Fruit fly (Drosophila melanogaster) whole organism, embryonic: ENCODE measurements around the gene Rdh.

Experiments used
- Adf1 ChIP-seq: fragments of 200-800 bp; sonication (Bioruptor generic); IDR thresholded peaks from 2 replicates; pipeline ENCODE4 v1.3.6; 2022; ENCODE audit warnings: missing biosample characterization, missing genetic modification characterization
- CG10654 ChIP-seq: fragments of 200-800 bp; sonication (Bioruptor generic); optimal IDR thresholded peaks from 2 replicates; lab custom pipeline; 2016; ENCODE audit warnings: missing biosample characterization, missing genetic modification characterization
- CG11504 ChIP-seq: fragments of 200-800 bp; sonication (Bioruptor generic); optimal IDR thresholded peaks from 3 replicates; lab custom pipeline; 2019; ENCODE audit warnings: missing biosample characterization, mild to moderate bottlenecking, missing genetic modification characterization, moderate library complexity
- CG11695 ChIP-seq: fragments of 200-800 bp; sonication (Bioruptor generic); IDR thresholded peaks from 3 replicates; pipeline ENCODE4 v1.3.6; 2022; ENCODE audit warnings: missing biosample characterization, missing genetic modification characterization
- CG12236 ChIP-seq: fragments of 200-800 bp; sonication (Bioruptor generic); optimal IDR thresholded peaks from 2 replicates; lab custom pipeline; 2016; ENCODE audit warnings: missing biosample characterization, missing genetic modification characterization
- CG12744 ChIP-seq: fragments of 200-800 bp; sonication (Bioruptor generic); optimal IDR thresholded peaks from 2 replicates; lab custom pipeline; 2016; ENCODE audit warnings: missing biosample characterization, missing genetic modification characterization
- CG15514 ChIP-seq: fragments of 200-800 bp; sonication (Bioruptor generic); optimal IDR thresholded peaks from 3 replicates; lab custom pipeline; 2017; ENCODE audit warnings: missing biosample characterization, missing genetic modification characterization, mild to moderate bottlenecking, moderate library complexity, missing genetic modification reagents
- CG16863 ChIP-seq: fragments of 200-800 bp; sonication (Bioruptor generic); optimal IDR thresholded peaks from 3 replicates; lab custom pipeline; 2016; ENCODE audit warnings: missing biosample characterization, missing genetic modification characterization
- CG3281 ChIP-seq: fragments of 200-800 bp; sonication (Bioruptor generic); optimal IDR thresholded peaks from 3 replicates; lab custom pipeline; 2017; ENCODE audit warnings: missing biosample characterization, mild to moderate bottlenecking, missing genetic modification characterization
- CG33213 ChIP-seq: fragments of 200-800 bp; sonication (Bioruptor generic); optimal IDR thresholded peaks from 3 replicates; lab custom pipeline; 2016; ENCODE audit warnings: missing biosample characterization, missing genetic modification characterization
- CG4360 ChIP-seq: fragments of 200-800 bp; sonication (Bioruptor generic); IDR thresholded peaks from 2 replicates; pipeline ENCODE4 v1.3.6; 2022; ENCODE audit warnings: missing biosample characterization, missing genetic modification characterization
- CG4424 ChIP-seq: fragments of 200-800 bp; sonication (Bioruptor generic); optimal IDR thresholded peaks from 3 replicates; lab custom pipeline; 2016; ENCODE audit warnings: missing biosample characterization, missing genetic modification characterization
- CG5180 ChIP-seq: fragments of 200-800 bp; sonication (Bioruptor generic); optimal IDR thresholded peaks from 3 replicates; lab custom pipeline; 2017; ENCODE audit warnings: missing biosample characterization, missing genetic modification characterization, mild to moderate bottlenecking, moderate library complexity, missing genetic modification reagents
- CG5245 ChIP-seq: fragments of 200-800 bp; sonication (Bioruptor generic); optimal IDR thresholded peaks from 3 replicates; lab custom pipeline; 2016; ENCODE audit warnings: missing biosample characterization, missing genetic modification characterization
- CG6254 ChIP-seq: fragments of 200-800 bp; sonication (Bioruptor generic); optimal IDR thresholded peaks from 3 replicates; lab custom pipeline; 2017; ENCODE audit warnings: mild to moderate bottlenecking, missing biosample characterization, missing genetic modification reagents, missing genetic modification characterization
- CG6683 ChIP-seq: fragments of 200-800 bp; sonication (Bioruptor generic); optimal IDR thresholded peaks from 2 replicates; lab custom pipeline; 2017; ENCODE audit warnings: missing biosample characterization, mild to moderate bottlenecking, missing genetic modification characterization, missing genetic modification reagents
- CG6813 ChIP-seq: fragments of 200-800 bp; sonication (Bioruptor generic); optimal IDR thresholded peaks from 2 replicates; lab custom pipeline; 2017; ENCODE audit warnings: missing biosample characterization, missing genetic modification characterization, mild to moderate bottlenecking, moderate library complexity, missing genetic modification reagents
- CG7987 ChIP-seq: fragments of 200-800 bp; sonication (Bioruptor generic); optimal IDR thresholded peaks from 2 replicates; lab custom pipeline; 2018; ENCODE audit warnings: missing biosample characterization, mild to moderate bottlenecking, missing genetic modification characterization, moderate library complexity
- CG8290 ChIP-seq, 3 experiments: fragments of 200-800 bp; sonication (Bioruptor generic); optimal IDR thresholded peaks; 2 replicates each; lab custom pipeline; 2016 to 2019; ENCODE audit warnings: missing biosample characterization in 3 of 3, missing genetic modification characterization in 3 of 3, mild to moderate bottlenecking in 2 of 3, moderate library complexity in 1 of 3
- CG8359 ChIP-seq: fragments of 200-800 bp; sonication (Bioruptor generic); optimal IDR thresholded peaks from 2 replicates; lab custom pipeline; 2017; ENCODE audit warnings: missing biosample characterization, mild to moderate bottlenecking, missing genetic modification characterization, borderline replicate concordance
- CG8944 ChIP-seq: fragments of 200-800 bp; sonication (Bioruptor generic); optimal IDR thresholded peaks from 3 replicates; lab custom pipeline; 2016; ENCODE audit warnings: missing biosample characterization, missing genetic modification characterization
- CTCF ChIP-seq: fragments of 200-800 bp; sonication (Bioruptor generic); optimal IDR thresholded peaks from 2 replicates; lab custom pipeline; 2017; ENCODE audit warnings: missing biosample characterization, mild to moderate bottlenecking, missing genetic modification characterization, moderate library complexity
- Elba2 ChIP-seq: fragments of 200-800 bp; sonication (Bioruptor generic); optimal IDR thresholded peaks from 3 replicates; lab custom pipeline; 2016; ENCODE audit warnings: missing biosample characterization, missing genetic modification characterization
- Nf-YC ChIP-seq: fragments of 200-800 bp; optimal IDR thresholded peaks from 3 replicates; lab custom pipeline; 2019; ENCODE audit warnings: missing biosample characterization, mild to moderate bottlenecking, missing genetic modification characterization, moderate library complexity
- Sin3A ChIP-seq: fragments of >200 bp; optimal IDR thresholded peaks from 2 replicates; lab custom pipeline; 2018
- Six4 ChIP-seq: fragments of 200-800 bp; sonication (Bioruptor generic); optimal IDR thresholded peaks from 2 replicates; lab custom pipeline; 2016; ENCODE audit warnings: missing biosample characterization, missing genetic modification characterization
- Taf1 ChIP-seq: fragments of 200-800 bp; sonication (Bioruptor generic); IDR thresholded peaks from 2 replicates; pipeline ENCODE4 v1.3.6; 2022; ENCODE audit warnings: missing biosample characterization, missing genetic modification characterization
- Xrp1 ChIP-seq: fragments of 200-800 bp; sonication (Bioruptor generic); IDR thresholded peaks from 2 replicates; pipeline ENCODE4 v1.3.6; 2022; ENCODE audit warnings: missing biosample characterization, missing genetic modification characterization
- YL-1 ChIP-seq: fragments of 200-800 bp; sonication (Bioruptor generic); optimal IDR thresholded peaks from 3 replicates; lab custom pipeline; 2017; ENCODE audit warnings: missing biosample characterization, mild to moderate bottlenecking, missing genetic modification characterization
- ac ChIP-seq: fragments of 200-800 bp; sonication (Bioruptor generic); optimal IDR thresholded peaks from 3 replicates; lab custom pipeline; 2017; ENCODE audit warnings: missing biosample characterization, mild to moderate bottlenecking, missing genetic modification characterization
- aop ChIP-seq: fragments of 200-800 bp; sonication (Bioruptor generic); IDR thresholded peaks from 2 replicates; pipeline ENCODE4 v1.3.6; 2022; ENCODE audit warnings: missing biosample characterization, missing genetic modification characterization
- ase ChIP-seq: fragments of 200-800 bp; sonication (Bioruptor generic); IDR thresholded peaks from 3 replicates; pipeline ENCODE4 v1.3.6; 2022; ENCODE audit warnings: missing biosample characterization, missing genetic modification characterization
- az2 ChIP-seq: fragments of 200-800 bp; sonication (Bioruptor generic); optimal IDR thresholded peaks from 3 replicates; lab custom pipeline; 2016; ENCODE audit warnings: missing biosample characterization, missing genetic modification characterization
- bab2 ChIP-seq: fragments of 200-800 bp; sonication (Bioruptor generic); optimal IDR thresholded peaks from 2 replicates; lab custom pipeline; 2016; ENCODE audit warnings: missing biosample characterization, missing genetic modification characterization
- btn ChIP-seq: fragments of 200-800 bp; sonication (Bioruptor generic); optimal IDR thresholded peaks from 2 replicates; lab custom pipeline; 2016; ENCODE audit warnings: missing biosample characterization, missing genetic modification characterization
- disco-r ChIP-seq: fragments of 200-800 bp; sonication (Bioruptor generic); optimal IDR thresholded peaks from 2 replicates; lab custom pipeline; 2016; ENCODE audit warnings: missing biosample characterization, missing genetic modification characterization
- fd3F ChIP-seq: fragments of 200-800 bp; sonication (Bioruptor generic); optimal IDR thresholded peaks from 2 replicates; lab custom pipeline; 2018; ENCODE audit warnings: missing biosample characterization, mild to moderate bottlenecking, missing genetic modification characterization, moderate library complexity
- ftz-f1 ChIP-seq: fragments of 200-800 bp; sonication (Bioruptor generic); optimal IDR thresholded peaks from 2 replicates; lab custom pipeline; 2016; ENCODE audit warnings: missing biosample characterization, missing genetic modification characterization
- gcm2 ChIP-seq: fragments of 200-800 bp; sonication (Bioruptor generic); optimal IDR thresholded peaks from 2 replicates; lab custom pipeline; 2016; ENCODE audit warnings: missing biosample characterization, missing genetic modification characterization
- jigr1 ChIP-seq: fragments of 200-800 bp; sonication (Bioruptor generic); IDR thresholded peaks from 3 replicates; pipeline ENCODE4 v1.3.6; 2022; ENCODE audit warnings: missing biosample characterization, missing genetic modification characterization
- jing ChIP-seq: fragments of 200-800 bp; sonication (Bioruptor generic); optimal IDR thresholded peaks from 2 replicates; lab custom pipeline; 2018; ENCODE audit warnings: missing biosample characterization, mild to moderate bottlenecking, missing genetic modification characterization
- ken ChIP-seq: fragments of 200-800 bp; sonication (Bioruptor generic); IDR thresholded peaks from 3 replicates; pipeline ENCODE4 v1.3.6; 2022; ENCODE audit warnings: missing biosample characterization, missing genetic modification characterization
- lola ChIP-seq, 3 experiments: fragments of >200 bp in 2 of 3; fragments of 200-800 bp in 1 of 3; sonication (Bioruptor generic) in 1 of 3; optimal IDR thresholded peaks; 2 replicates each; lab custom pipeline; 2017 to 2019; ENCODE audit warnings: missing biosample characterization in 3 of 3, missing genetic modification characterization in 3 of 3, mild to moderate bottlenecking in 1 of 3, moderate library complexity in 1 of 3
- nmo ChIP-seq: fragments of 200-800 bp; sonication (Bioruptor generic); optimal IDR thresholded peaks from 2 replicates; lab custom pipeline; 2018; ENCODE audit warnings: missing biosample characterization, mild to moderate bottlenecking, missing genetic modification characterization, moderate library complexity
- nom ChIP-seq: fragments of 200-800 bp; sonication (Bioruptor generic); optimal IDR thresholded peaks from 2 replicates; lab custom pipeline; 2017; ENCODE audit warnings: missing biosample characterization, missing genetic modification characterization, mild to moderate bottlenecking, moderate library complexity, missing genetic modification reagents
- pita ChIP-seq: fragments of 200-800 bp; sonication (Bioruptor generic); optimal IDR thresholded peaks from 2 replicates; lab custom pipeline; 2017; ENCODE audit warnings: missing biosample characterization, mild to moderate bottlenecking, missing genetic modification characterization
- prd ChIP-seq, 3 experiments: fragments of >200 bp in 2 of 3; fragments of 200-800 bp in 1 of 3; sonication (Bioruptor generic) in 1 of 3; optimal IDR thresholded peaks in 2 of 3; IDR thresholded peaks in 1 of 3; 2 replicates in 2 of 3; 3 replicates in 1 of 3; pipeline versions ENCODE4 v1.3.6 to Lab custom; 2017 to 2022; ENCODE audit warnings: missing biosample characterization in 1 of 3, missing genetic modification characterization in 1 of 3
- sc ChIP-seq, 3 experiments: fragments of >200 bp in 2 of 3; fragments of 200-800 bp in 1 of 3; sonication (Bioruptor generic) in 1 of 3; optimal IDR thresholded peaks; 2 replicates in 2 of 3; 3 replicates in 1 of 3; lab custom pipeline; 2017; ENCODE audit warnings: mild to moderate bottlenecking in 1 of 3, missing biosample characterization in 1 of 3, missing genetic modification characterization in 1 of 3, missing genetic modification reagents in 1 of 3
- stc ChIP-seq: fragments of 200-800 bp; sonication (Bioruptor generic); IDR thresholded peaks from 2 replicates; pipeline ENCODE4 v1.3.6; 2022; ENCODE audit warnings: missing biosample characterization, missing genetic modification characterization
- ttk ChIP-seq: fragments of 200-800 bp; sonication (Bioruptor generic); IDR thresholded peaks from 2 replicates; pipeline ENCODE4 v2.1.2; 2022; ENCODE audit warnings: missing biosample characterization, missing genetic modification characterization

Rdh gene

DNA sequence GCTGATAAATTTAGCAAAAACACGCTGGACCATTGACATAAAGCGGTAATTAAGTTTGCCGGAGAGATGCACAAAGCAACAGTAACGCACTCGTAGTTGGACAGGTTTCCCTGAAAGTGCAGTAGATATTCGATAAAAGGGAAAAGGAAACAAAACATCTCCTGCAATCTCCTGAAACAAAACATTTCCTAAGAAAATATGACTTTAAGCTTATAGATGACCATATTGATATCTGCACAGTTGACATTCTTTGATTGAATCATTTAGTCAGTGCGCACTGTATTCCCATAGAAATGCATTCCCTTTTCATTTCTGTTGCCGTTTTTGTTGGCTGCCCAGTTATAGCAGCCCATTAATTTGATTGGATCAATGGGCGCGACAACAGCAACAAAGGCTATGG, 27.6 kb downstream of the Rdh start (continued):
- no peak for TF ChIP-seq ac (GFP tag; lab: Kevin White, UChicago)
- no peak for TF ChIP-seq CG5245 (GFP tag; lab: Kevin White, UChicago)
- TF ChIP-seq CTCF (GFP tag; lab: Kevin White, UChicago) = no peak
- TF ChIP-seq YL-1 (GFP tag; lab: Kevin White, UChicago) = no peak
- TF ChIP-seq Xrp1 (GFP tag; lab: Robert Waterston, UW) = peak; percentile 71
- TF ChIP-seq Six4 (GFP tag; lab: Kevin White, UChicago) = no peak
- no peak for TF ChIP-seq Sin3A (lab: Kevin White, UChicago)
- TF ChIP-seq CG3281 (GFP tag; lab: Kevin White, UChicago) = no peak
- TF ChIP-seq disco-r (GFP tag; lab: Kevin White, UChicago) = no peak
- TF ChIP-seq CG6683 (GFP tag; lab: Kevin White, UChicago) = no peak
- TF ChIP-seq CG4360 (GFP tag; lab: Robert Waterston, UW) = no peak
- no peak for TF ChIP-seq CG4424 (GFP tag; lab: Kevin White, UChicago)
- no peak for TF ChIP-seq CG33213 (GFP tag; lab: Kevin White, UChicago)
- TF ChIP-seq CG15514 = no peak
- no peak for TF ChIP-seq CG7987
- TF ChIP-seq prd (optimal IDR thresholded peaks at IDR 0.05; lab: Kevin White, UChicago) = no peak
- TF ChIP-seq prd (GFP tag; IDR thresholded peaks at IDR 0.05; lab: Robert Waterston, UW) = peak; percentile 76; the same call in 2 of the 3 replicates
- TF ChIP-seq fd3F = no peak
- TF ChIP-seq nom = peak; percentile 23
- no peak for TF ChIP-seq stc (GFP tag; lab: Robert Waterston, UW)
- TF ChIP-seq az2 = peak; percentile 80
- peak; percentile 60 for TF ChIP-seq jing (GFP tag; lab: Kevin White, UChicago)
- TF ChIP-seq nmo (GFP tag; lab: Kevin White, UChicago) = peak; percentile 74
- TF ChIP-seq Elba2 (GFP tag; lab: Kevin White, UChicago) = no peak
- TF ChIP-seq CG16863 (GFP tag; lab: Kevin White, UChicago) = peak; percentile 63
- no peak for TF ChIP-seq Taf1 (GFP tag; lab: Robert Waterston, UW)
- TF ChIP-seq aop (GFP tag; lab: Robert Waterston, UW) = no peak
- no peak for TF ChIP-seq ftz-f1
- TF ChIP-seq CG8944 (GFP tag; lab: Kevin White, UChicago) = peak; percentile 49
- no peak for TF ChIP-seq Adf1
- no peak for TF ChIP-seq CG11695 (GFP tag; lab: Robert Waterston, UW)
- 0 out of 3 replicates have a peak, but pooled peaks have one; percentile 36 for TF ChIP-seq jigr1 (GFP tag; lab: Robert Waterston, UW)
- TF ChIP-seq Nf-YC = no peak
- TF ChIP-seq CG11504 (tag; lab: Kevin White, UChicago) = peak; percentile 58
- no peak for TF ChIP-seq bab2 (GFP tag; lab: Kevin White, UChicago)
- no peak for TF ChIP-seq CG12744 (GFP tag; lab: Kevin White, UChicago)
- no peak for TF ChIP-seq CG8290 (GFP tag; optimal IDR thresholded peaks at IDR 0.05; lab: Kevin White, UChicago)
- peak in 1 of 2 experiments; percentile 44 for TF ChIP-seq CG8290 (tag; optimal IDR thresholded peaks at IDR 0.05; lab: Kevin White, UChicago)
- peak; percentile 84 for TF ChIP-seq ken (GFP tag; lab: Robert Waterston, UW)
- peak; percentile 23 for TF ChIP-seq CG12236 (GFP tag; lab: Kevin White, UChicago)
- no peak for TF ChIP-seq CG6813 (GFP tag; lab: Kevin White, UChicago)
- no peak for TF ChIP-seq CG5180
- TF ChIP-seq ase (GFP tag; lab: Robert Waterston, UW) = 0 out of 3 replicates have a peak, but pooled peaks have one; percentile 34
- TF ChIP-seq CG8359 (GFP tag; lab: Kevin White, UChicago) = no peak
- TF ChIP-seq btn (GFP tag; lab: Kevin White, UChicago) = peak; percentile 1
- no peak for TF ChIP-seq gcm2 (GFP tag; lab: Kevin White, UChicago)
- TF ChIP-seq pita (GFP tag; lab: Kevin White, UChicago) = no peak
- TF ChIP-seq sc (optimal IDR thresholded peaks at IDR 0.05; lab: Kevin White, UChicago) = no peak
- TF ChIP-seq sc (GFP tag; optimal IDR thresholded peaks at IDR 0.05; lab: Kevin White, UChicago) = peak; percentile 55
- peak in 1 of 3 experiments; percentile 67 for TF ChIP-seq lola (GFP tag; optimal IDR thresholded peaks at IDR 0.05; lab: Kevin White, UChicago)
- TF ChIP-seq ttk = peak; percentile 69
- no peak for TF ChIP-seq CG10654
- TF ChIP-seq CG6254 (GFP tag; lab: Kevin White, UChicago) = no peak
